Fruit fly (Drosophila melanogaster) whole organism, wandering third instar larva: Measurements from ENCODE around the gene Vha16-5.

Experiments
- Mio ChIP-seq: sonication (Bioruptor generic); optimal IDR thresholded peaks from 2 replicates; lab custom pipeline; 2016; ENCODE audit warnings: missing biosample characterization, missing genetic modification characterization
- Myc ChIP-seq: fragments of >200 bp; optimal IDR thresholded peaks from 2 replicates; lab custom pipeline; 2017
- Vsx2 ChIP-seq: fragments of 200-300, 225-300 bp; sonication (Bioruptor generic); optimal IDR thresholded peaks from 2 replicates; lab custom pipeline; 2018; ENCODE audit warnings: missing biosample characterization, missing genetic modification characterization; ENCODE audit not compliant: partially characterized antibody
- dl ChIP-seq, 2 experiments: fragments of 175-275, 200-275 bp in 1 of 2; fragments of 200-275 bp in 1 of 2; sonication (Bioruptor generic); optimal IDR thresholded peaks; lab custom pipeline; 2018; ENCODE audit warnings: mild to moderate bottlenecking in 2 of 2, missing biosample characterization in 2 of 2, missing genetic modification characterization in 2 of 2, moderate library complexity in 2 of 2; ENCODE audit not compliant: partially characterized antibody in 2 of 2, insufficient read depth in 1 of 2
- h ChIP-seq: fragments of 200-800 bp; sonication (Bioruptor generic); optimal IDR thresholded peaks from 3 replicates; lab custom pipeline; 2016; ENCODE audit warnings: missing biosample characterization, mild to moderate bottlenecking, missing genetic modification characterization
- jim ChIP-seq: fragments of 175-275, 200-325 bp; sonication (Bioruptor generic); optimal IDR thresholded peaks from 2 replicates; lab custom pipeline; 2016; ENCODE audit warnings: missing biosample characterization, mild to moderate bottlenecking, missing genetic modification characterization
- rgr ChIP-seq: fragments of 200-800 bp; sonication (Bioruptor generic); optimal IDR thresholded peaks from 3 replicates; lab custom pipeline; 2016; ENCODE audit warnings: missing biosample characterization, mild to moderate bottlenecking, missing genetic modification characterization

- TF ChIP-seq Myc (no peak), rgr (GFP tag; lab: Kevin White, UChicago) (no peak), jim (GFP tag; lab: Kevin White, UChicago) (no peak), Mio (GFP tag; lab: Kevin White, UChicago) (no peak), h (no peak), dl (GFP tag; optimal IDR thresholded peaks at IDR 0.05; lab: Kevin White, UChicago; ENCODE audit: insufficient read depth in 1 of 2, partially characterized antibody in 2 of 2) (no peak), Vsx2 (no peak)
Measured at dm6 chr2L:10687794-10688185, 49.1 kb downstream of the Vha16-5 start.
